Worm (Caenorhabditis elegans) whole organism, L4 larva: ENCODE data around the gene cest-4.

Source experiments
- F10B5.3 ChIP-seq: sonication (generic microtip); optimal IDR thresholded peaks from 2 replicates; lab custom pipeline; 2016; ENCODE audit warnings: mild to moderate bottlenecking, missing genetic modification characterization, missing compliant biosample characterization
- F44E2.7 ChIP-seq: fragments of 200-800 bp; sonication (Bioruptor generic); IDR thresholded peaks from 2 replicates; pipeline ENCODE4 v2.1.2; 2022; ENCODE audit warnings: missing genetic modification characterization, missing compliant biosample characterization
- F49E8.2 ChIP-seq: sonication (generic microtip); optimal IDR thresholded peaks from 2 replicates; lab custom pipeline; 2016; ENCODE audit warnings: missing compliant biosample characterization, mild to moderate bottlenecking, missing genetic modification characterization, borderline replicate concordance
- T26A8.4 ChIP-seq: fragments of 200-800 bp; sonication (Bioruptor generic); IDR thresholded peaks from 2 replicates; pipeline ENCODE4 v1.3.6; 2022; ENCODE audit warnings: missing genetic modification characterization, missing compliant biosample characterization
- Y105C5A.15 ChIP-seq: fragments of 200-800 bp; sonication (Bioruptor generic); IDR thresholded peaks from 2 replicates; pipeline ENCODE4 v1.3.6; 2022; ENCODE audit warnings: missing genetic modification characterization, missing compliant biosample characterization
- Y48G9A.11 ChIP-seq: fragments of 200-800 bp; sonication (Bioruptor generic); IDR thresholded peaks from 2 replicates; pipeline ENCODE4 v1.3.6; 2022; ENCODE audit warnings: missing genetic modification reagents, missing genetic modification characterization, missing compliant biosample characterization
- aha-1 ChIP-seq: fragments of 150-350 bp; peaks from one replicate; lab custom pipeline; 2014; ENCODE audit warnings: missing biosample characterization, missing genetic modification characterization
- attf-4 ChIP-seq: sonication (generic microtip); optimal IDR thresholded peaks from 3 replicates; lab custom pipeline; 2017; ENCODE audit warnings: missing biosample characterization, missing genetic modification characterization
- ceh-62 ChIP-seq: sonication (generic microtip); optimal IDR thresholded peaks from 2 replicates; lab custom pipeline; 2017; ENCODE audit warnings: missing biosample characterization, missing genetic modification characterization
- ceh-82 ChIP-seq: sonication (generic microtip); optimal IDR thresholded peaks from 2 replicates; lab custom pipeline; 2017; ENCODE audit warnings: missing biosample characterization, missing genetic modification characterization
- ces-1 ChIP-seq: fragments of 150-350 bp; sonication (generic microtip); optimal IDR thresholded peaks from 4 replicates; lab custom pipeline; 2014; ENCODE audit warnings: missing biosample characterization, missing genetic modification reagents, missing genetic modification characterization
- daf-16 ChIP-seq, 3 experiments: sonication (generic microtip); optimal IDR thresholded peaks; 2 replicates each; lab custom pipeline; 2016 to 2017; ENCODE audit warnings: missing genetic modification characterization in 3 of 3, missing genetic modification reagents in 3 of 3, mild to moderate bottlenecking in 2 of 3, missing compliant biosample characterization in 2 of 3, missing biosample characterization in 1 of 3, moderate library complexity in 1 of 3
- daf-19 ChIP-seq: fragments of 200-800 bp; sonication (Bioruptor generic); conservative IDR thresholded peaks from 2 replicates; pipeline ENCODE4 v1.3.6; 2022; ENCODE audit warnings: missing genetic modification characterization, missing compliant biosample characterization
- daf-8 ChIP-seq: fragments of 200-800 bp; sonication (Bioruptor generic); IDR thresholded peaks from 2 replicates; pipeline ENCODE4 v1.3.6; 2022; ENCODE audit warnings: missing genetic modification characterization, missing compliant biosample characterization
- dmd-8 ChIP-seq: fragments of 200-800 bp; sonication (Bioruptor generic); IDR thresholded peaks from 2 replicates; pipeline ENCODE4 v1.3.6; 2022; ENCODE audit warnings: missing genetic modification characterization, missing compliant biosample characterization
- dmd-9 ChIP-seq: fragments of 200-800 bp; sonication (Bioruptor generic); IDR thresholded peaks from 2 replicates; pipeline ENCODE4 v1.3.6; 2022; ENCODE audit warnings: missing genetic modification reagents, missing genetic modification characterization, missing compliant biosample characterization
- dpl-1 ChIP-seq: fragments of 150-350 bp; optimal IDR thresholded peaks from 2 replicates; lab custom pipeline; 2014; ENCODE audit warnings: missing biosample characterization, missing genetic modification reagents, missing genetic modification characterization
- dve-1 ChIP-seq: sonication (generic microtip); optimal IDR thresholded peaks from 2 replicates; lab custom pipeline; 2017; ENCODE audit warnings: antibody characterized with exemption, mild to moderate bottlenecking, missing genetic modification characterization, missing compliant biosample characterization; ENCODE audit not compliant: insufficient read depth
- egl-27 ChIP-seq: sonication (generic microtip); optimal IDR thresholded peaks from 3 replicates; lab custom pipeline; 2017; ENCODE audit warnings: missing biosample characterization, missing genetic modification reagents, missing genetic modification characterization
- fkh-10 ChIP-seq: fragments of 150-350 bp; optimal IDR thresholded peaks from 2 replicates; lab custom pipeline; 2014; ENCODE audit warnings: missing biosample characterization, missing genetic modification reagents, missing genetic modification characterization
- fos-1 ChIP-seq: fragments of 150-350 bp; optimal IDR thresholded peaks from 2 replicates; lab custom pipeline; 2014; ENCODE audit warnings: missing biosample characterization, missing genetic modification characterization
- gei-8 ChIP-seq: fragments of 200-800 bp; sonication (Bioruptor generic); optimal IDR thresholded peaks from 2 replicates; lab custom pipeline; 2018; ENCODE audit warnings: mild to moderate bottlenecking, missing genetic modification characterization, missing compliant biosample characterization
- hif-1 ChIP-seq, 2 experiments: sonication (generic microtip); optimal IDR thresholded peaks; 2 replicates each; lab custom pipeline; 2016 to 2017; ENCODE audit warnings: missing compliant biosample characterization in 2 of 2, missing genetic modification characterization in 2 of 2, missing genetic modification reagents in 2 of 2, missing genotype in 2 of 2, mild to moderate bottlenecking in 1 of 2
- hlh-11 ChIP-seq: fragments of 200-800 bp; sonication (Bioruptor generic); optimal IDR thresholded peaks from 2 replicates; lab custom pipeline; 2018; ENCODE audit warnings: mild to moderate bottlenecking, missing genetic modification characterization, missing compliant biosample characterization
- hlh-30 ChIP-seq: sonication (generic microtip); optimal IDR thresholded peaks from 2 replicates; lab custom pipeline; 2017; ENCODE audit warnings: antibody characterized with exemption, mild to moderate bottlenecking, missing genetic modification characterization, missing compliant biosample characterization; ENCODE audit not compliant: insufficient read depth
- hmg-1.1 ChIP-seq: fragments of 200-800 bp; sonication (Bioruptor generic); IDR thresholded peaks from 2 replicates; pipeline ENCODE4 v1.3.6; 2022; ENCODE audit warnings: missing genetic modification reagents, missing genetic modification characterization, missing compliant biosample characterization
- jun-1 ChIP-seq: fragments of 150-350 bp; optimal IDR thresholded peaks from 2 replicates; lab custom pipeline; 2014; ENCODE audit warnings: missing biosample characterization, missing genetic modification reagents, missing genetic modification characterization
- lin-1 ChIP-seq: fragments of 200-800 bp; sonication (Bioruptor generic); IDR thresholded peaks from 2 replicates; pipeline ENCODE4 v1.3.6; 2022; ENCODE audit warnings: missing genetic modification reagents, missing genetic modification characterization, missing compliant biosample characterization
- lir-3 ChIP-seq: sonication (generic microtip); optimal IDR thresholded peaks from 2 replicates; lab custom pipeline; 2016; ENCODE audit warnings: mild to moderate bottlenecking, missing genetic modification characterization, missing compliant biosample characterization
- mep-1 ChIP-seq: fragments of 150-350 bp; sonication (generic microtip); optimal IDR thresholded peaks from 3 replicates; lab custom pipeline; 2014; ENCODE audit warnings: missing biosample characterization, missing genetic modification characterization
- mxl-2 ChIP-seq: fragments of 200-800 bp; sonication (Bioruptor generic); conservative IDR thresholded peaks from 2 replicates; pipeline ENCODE4 v1.3.6; 2022; ENCODE audit warnings: missing genetic modification reagents, missing genetic modification characterization, missing compliant biosample characterization
- nhr-11 ChIP-seq: fragments of 150-350 bp; optimal IDR thresholded peaks from 2 replicates; lab custom pipeline; 2014; ENCODE audit warnings: missing biosample characterization, missing genetic modification characterization
- nhr-237 ChIP-seq: sonication (generic microtip); optimal IDR thresholded peaks from 2 replicates; lab custom pipeline; 2017; ENCODE audit warnings: missing biosample characterization, missing genetic modification characterization
- nhr-25 ChIP-seq: sonication (generic microtip); optimal IDR thresholded peaks from 2 replicates; lab custom pipeline; 2017; ENCODE audit warnings: missing genetic modification characterization, mild to moderate bottlenecking, missing compliant biosample characterization, antibody characterized with exemption, moderate library complexity, borderline replicate concordance; ENCODE audit not compliant: insufficient read depth
- nhr-6 ChIP-seq: fragments of 150-350 bp; optimal IDR thresholded peaks from 2 replicates; lab custom pipeline; 2014; ENCODE audit warnings: missing biosample characterization, missing genetic modification characterization
- pha-4 ChIP-seq, 2 experiments: fragments of 150-350 bp in 1 of 2; fragments of 200-800 bp in 1 of 2; sonication (Bioruptor generic) in 1 of 2; IDR thresholded peaks in 1 of 2; optimal IDR thresholded peaks in 1 of 2; 2 replicates each; pipeline versions ENCODE4 v1.3.6 to Lab custom; 2014 to 2022; ENCODE audit warnings: missing genetic modification characterization in 2 of 2, missing genetic modification reagents in 2 of 2, missing biosample characterization in 1 of 2, missing compliant biosample characterization in 1 of 2
- php-3 ChIP-seq: fragments of 200-800 bp; sonication (Bioruptor generic); IDR thresholded peaks from 2 replicates; pipeline ENCODE4 v1.3.6; 2022; ENCODE audit warnings: missing genetic modification reagents, missing genetic modification characterization, missing compliant biosample characterization
- rbr-2 ChIP-seq: sonication (generic microtip); optimal IDR thresholded peaks from 2 replicates; lab custom pipeline; 2016; ENCODE audit warnings: missing genotype, missing genetic modification characterization, missing compliant biosample characterization
- skn-1 ChIP-seq: fragments of 150-350 bp; optimal IDR thresholded peaks from 2 replicates; lab custom pipeline; 2014; ENCODE audit warnings: missing biosample characterization, missing genetic modification characterization
- snpc-4 ChIP-seq: fragments of 150-350 bp; optimal IDR thresholded peaks from 2 replicates; lab custom pipeline; 2014; ENCODE audit warnings: missing biosample characterization, missing genetic modification characterization
- unc-62 ChIP-seq, 3 experiments: fragments of 150-350 bp in 1 of 3; sonication (generic microtip); optimal IDR thresholded peaks in 2 of 3; peaks in 1 of 3; 1 replicate in 1 of 3; 2 replicates in 2 of 3; lab custom pipeline; 2014 to 2017; ENCODE audit warnings: missing biosample characterization in 3 of 3, missing genetic modification characterization in 3 of 3, missing genetic modification reagents in 3 of 3, missing genotype in 1 of 3
- vab-7 ChIP-seq: fragments of 200-800 bp; sonication (Bioruptor generic); IDR thresholded peaks from 2 replicates; pipeline ENCODE4 v1.3.6; 2022; ENCODE audit warnings: missing genetic modification reagents, missing genetic modification characterization, missing compliant biosample characterization
- zag-1 ChIP-seq: fragments of 150-350 bp; optimal IDR thresholded peaks from 2 replicates; lab custom pipeline; 2014; ENCODE audit warnings: missing biosample characterization, missing genetic modification characterization
- zip-11 ChIP-seq: fragments of 200-800 bp; sonication (Bioruptor generic); IDR thresholded peaks from 2 replicates; pipeline ENCODE4 v1.3.6; 2022; ENCODE audit warnings: missing genetic modification characterization, missing compliant biosample characterization
- zip-2 ChIP-seq: fragments of 150-350 bp; optimal IDR thresholded peaks from 2 replicates; lab custom pipeline; 2014; ENCODE audit warnings: missing biosample characterization, missing genetic modification characterization

Gene cest-4

ce11 chrIV:6806475-6807063 is 4.4 kb upstream of the cest-4 start, which contains the start of gene C17H12.10 (continued):
- TF ChIP-seq skn-1 (tag; lab: Kevin White, UChicago): no peak
- TF ChIP-seq php-3: no peak
- no peak for TF ChIP-seq zip-2 (tag; lab: Kevin White, UChicago)
- no peak for TF ChIP-seq gei-8 (GFP tag; lab: Kevin White, UChicago)
- no peak for TF ChIP-seq mxl-2 (GFP tag; lab: Robert Waterston, UW)
- TF ChIP-seq daf-16 (GFP tag; optimal IDR thresholded peaks at IDR 0.05; lab: Kevin White, UChicago): no peak
- TF ChIP-seq daf-16 (tag; optimal IDR thresholded peaks at IDR 0.05; lab: Kevin White, UChicago): no peak
- TF ChIP-seq nhr-11: peak; percentile 31
- peak; percentile 37 for TF ChIP-seq fkh-10 (GFP tag; lab: Kevin White, UChicago)
- no peak for TF ChIP-seq vab-7
- no peak for TF ChIP-seq Y48G9A.11
- TF ChIP-seq zag-1 (tag; lab: Kevin White, UChicago): no peak
- TF ChIP-seq egl-27 (tag; lab: Kevin White, UChicago): no peak
- TF ChIP-seq rbr-2 (tag; lab: Kevin White, UChicago): peak; percentile 44
- no peak for TF ChIP-seq T26A8.4 (GFP tag; lab: Robert Waterston, UW)
- TF ChIP-seq F49E8.2 (tag; lab: Kevin White, UChicago): no peak
- TF ChIP-seq ceh-62 (tag; lab: Kevin White, UChicago): no peak
- TF ChIP-seq nhr-237: no peak
- no peak for TF ChIP-seq fos-1 (tag; lab: Kevin White, UChicago)
- no peak for TF ChIP-seq pha-4 (GFP tag; IDR thresholded peaks at IDR 0.05; lab: Robert Waterston, UW)
- no peak for TF ChIP-seq pha-4 (tag; optimal IDR thresholded peaks at IDR 0.05; lab: Kevin White, UChicago)
- no peak for TF ChIP-seq nhr-25 (tag; lab: Kevin White, UChicago)
- no peak for TF ChIP-seq hlh-11
- peak; percentile 46 for TF ChIP-seq mep-1 (tag; lab: Kevin White, UChicago)
- no peak for TF ChIP-seq Y105C5A.15
- peak; percentile 70 for TF ChIP-seq ces-1 (GFP tag; lab: Kevin White, UChicago)
- TF ChIP-seq attf-4 (tag; lab: Kevin White, UChicago): no peak
- TF ChIP-seq lir-3 (tag; lab: Kevin White, UChicago): no peak
- no peak for TF ChIP-seq F10B5.3 (tag; lab: Kevin White, UChicago)
- peak in 1 of 2 experiments; percentile 53 for TF ChIP-seq unc-62 (GFP tag; optimal IDR thresholded peaks at IDR 0.05 in 1 of 2; lab: Kevin White, UChicago)
- TF ChIP-seq unc-62 (tag; optimal IDR thresholded peaks at IDR 0.05; lab: Kevin White, UChicago): no peak
- no peak for TF ChIP-seq snpc-4 (tag; lab: Kevin White, UChicago)
- no peak for TF ChIP-seq dve-1 (tag; lab: Kevin White, UChicago)
- TF ChIP-seq F44E2.7 (GFP tag; lab: Robert Waterston, UW): no peak
- TF ChIP-seq dmd-9 (GFP tag; lab: Robert Waterston, UW): no peak

ce11 chrIV:6804815-6805214 is 2.7 kb upstream of the cest-4 start, which contains the start of gene C17H12.37:
TSS of gene C17H12.37 (plus strand) at chrIV:6805115.
- TF ChIP-seq unc-62 (GFP tag; optimal IDR thresholded peaks at IDR 0.05 in 1 of 2; lab: Kevin White, UChicago): peak in 1 of 2 experiments; percentile 39
- no peak for TF ChIP-seq unc-62 (tag; optimal IDR thresholded peaks at IDR 0.05; lab: Kevin White, UChicago)
- TF ChIP-seq pha-4 (GFP tag; IDR thresholded peaks at IDR 0.05; lab: Robert Waterston, UW): no peak
- no peak for TF ChIP-seq pha-4 (tag; optimal IDR thresholded peaks at IDR 0.05; lab: Kevin White, UChicago)
- TF ChIP-seq aha-1 (tag; lab: Kevin White, UChicago): peak; percentile 14

ce11 chrIV:6803805-6804344 is 1.7 kb upstream of the cest-4 start:
- TF ChIP-seq daf-19 (GFP tag; lab: Robert Waterston, UW): no peak
- no peak for TF ChIP-seq daf-8 (GFP tag; lab: Robert Waterston, UW)
- no peak for TF ChIP-seq dpl-1 (GFP tag; lab: Kevin White, UChicago)
- no peak for TF ChIP-seq dmd-8 (GFP tag; lab: Robert Waterston, UW)
- TF ChIP-seq fos-1 (tag; lab: Kevin White, UChicago): peak; percentile 47
- no peak for TF ChIP-seq zip-11 (GFP tag; lab: Robert Waterston, UW)
- TF ChIP-seq jun-1 (tag; lab: Kevin White, UChicago): no peak
- TF ChIP-seq ceh-82 (tag; lab: Kevin White, UChicago): no peak
- peak; percentile 37 for TF ChIP-seq hlh-30 (tag; lab: Kevin White, UChicago)
- no peak for TF ChIP-seq hmg-1.1
- no peak for TF ChIP-seq nhr-6 (tag; lab: Kevin White, UChicago)
- TF ChIP-seq daf-16 (GFP tag; optimal IDR thresholded peaks at IDR 0.05; lab: Kevin White, UChicago): peak in 1 of 2 experiments; percentile 3
- no peak for TF ChIP-seq daf-16 (tag; optimal IDR thresholded peaks at IDR 0.05; lab: Kevin White, UChicago)
- no peak for TF ChIP-seq lin-1 (GFP tag; lab: Robert Waterston, UW)
- no peak for TF ChIP-seq mep-1 (tag; lab: Kevin White, UChicago)
- TF ChIP-seq hif-1 (tag; optimal IDR thresholded peaks at IDR 0.05; lab: Kevin White, UChicago): no peak
- no peak for TF ChIP-seq unc-62 (GFP tag; optimal IDR thresholded peaks at IDR 0.05 in 1 of 2; lab: Kevin White, UChicago)
- no peak for TF ChIP-seq unc-62 (tag; optimal IDR thresholded peaks at IDR 0.05; lab: Kevin White, UChicago)
